Fruit fly (Drosophila melanogaster): Measurements from ENCODE around the gene Cad86C.

Gene Cad86C

dm6 chr3R:10849515-10849973 is 22.7 kb downstream of the Cad86C start, which contains the start of gene CG42394 (continued):
- TF ChIP-seq CG8944 (GFP tag; optimal IDR thresholded peaks at IDR 0.05) (peak; percentile 16), da (GFP tag; optimal IDR thresholded peaks at IDR 0.05) (no peak), ems (GFP tag; optimal IDR thresholded peaks at IDR 0.05) (peak; percentile 89), kni (GFP tag; optimal IDR thresholded peaks at IDR 0.05) (no peak)

DNA sequence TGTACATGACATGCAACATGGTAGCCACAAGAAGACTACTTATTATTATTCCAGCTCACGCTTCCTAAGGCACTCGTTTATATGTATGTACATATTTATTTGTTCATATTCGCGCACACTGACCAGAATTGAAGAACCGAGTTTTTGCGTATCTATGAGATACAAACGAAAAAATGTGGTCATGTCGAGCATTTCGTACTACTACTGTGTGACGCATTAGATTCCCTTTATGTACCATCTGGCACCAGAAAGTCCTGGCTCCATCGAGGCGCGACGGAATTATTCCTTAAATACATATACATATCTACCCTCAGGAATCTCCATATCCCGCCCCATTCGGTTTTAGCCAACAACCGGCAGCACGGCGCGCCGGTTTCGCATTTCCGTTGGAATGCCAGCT is 23.8 kb downstream of the Cad86C start:
- TF ChIP-seq Oaz (GFP tag; IDR thresholded peaks at IDR 0.05) (no peak), Med (GFP tag) (peak; percentile 77), CG4424 (GFP tag; optimal IDR thresholded peaks at IDR 0.05) (no peak), CG11398 (GFP tag; optimal IDR thresholded peaks at IDR 0.05) (no peak), Antp (GFP tag; optimal IDR thresholded peaks at IDR 0.05) (no peak), gt (GFP tag; IDR thresholded peaks at IDR 0.05) (no peak), CG4730 (GFP tag; IDR thresholded peaks at IDR 0.05) (no peak), chif (GFP tag; optimal IDR thresholded peaks at IDR 0.05) (no peak), CG17612 (GFP tag; IDR thresholded peaks at IDR 0.05) (no peak), nerfin-1 (tag; optimal IDR thresholded peaks at IDR 0.05) (peak; percentile 65), CG6689 (GFP tag; IDR thresholded peaks at IDR 0.05) (no peak), CG13624 (GFP tag; optimal IDR thresholded peaks at IDR 0.05) (peak; percentile 5), mam (GFP tag; optimal IDR thresholded peaks at IDR 0.05) (no peak), CG2199 (GFP tag; IDR thresholded peaks at IDR 0.05) (peak; percentile 67; the same call in 1 of the 3 replicates), CG13894 (tag; optimal IDR thresholded peaks at IDR 0.05) (peak; percentile 76), Hr39 (optimal IDR thresholded peaks at IDR 0.05) (no peak), Elba2 (GFP tag; optimal IDR thresholded peaks at IDR 0.05) (no peak), insv (GFP tag; optimal IDR thresholded peaks at IDR 0.05) (no peak), CG3281 (GFP tag; optimal IDR thresholded peaks at IDR 0.05) (no peak), CHES-1-like (GFP tag; optimal IDR thresholded peaks at IDR 0.05) (no peak), CkIIα-i1 (GFP tag; IDR thresholded peaks at IDR 0.05) (no peak), luna (GFP tag; optimal IDR thresholded peaks at IDR 0.05) (no peak), zf30C (GFP tag; optimal IDR thresholded peaks at IDR 0.05) (no peak), sd (tag; optimal IDR thresholded peaks at IDR 0.05) (peak; percentile 46), CG11696 (GFP tag; IDR thresholded peaks at IDR 0.05) (no peak)

- peak; percentile 35; the same call in 1 of the 3 replicates for TF ChIP-seq HLH4C (GFP tag; IDR thresholded peaks at IDR 0.05; ENCODE audit: partially characterized antibody)
- no peak for TF ChIP-seq lola (GFP tag; optimal IDR thresholded peaks at IDR 0.05)
- no peak for TF ChIP-seq Hr78 (GFP tag; optimal IDR thresholded peaks at IDR 0.05)
- TF ChIP-seq tup (GFP tag; optimal IDR thresholded peaks at IDR 0.05): no peak
- TF ChIP-seq Jarid2 (GFP tag; optimal IDR thresholded peaks at IDR 0.05): no peak
- TF ChIP-seq sc (optimal IDR thresholded peaks at IDR 0.05): no peak
- no peak for TF ChIP-seq sc (GFP tag; optimal IDR thresholded peaks at IDR 0.05)
- no peak for TF ChIP-seq Dad (GFP tag; optimal IDR thresholded peaks at IDR 0.05)
- no peak for TF ChIP-seq Chrac-16 (GFP tag; optimal IDR thresholded peaks at IDR 0.05)
- TF ChIP-seq vnd (GFP tag; IDR thresholded peaks at IDR 0.05; ENCODE audit: partially characterized antibody): 0 out of 3 replicates have a peak, but pooled peaks have one; percentile 31
- peak; percentile 41; the same call in 1 of the 2 replicates for TF ChIP-seq tna (GFP tag; IDR thresholded peaks at IDR 0.05; ENCODE audit: partially characterized antibody)
- TF ChIP-seq H2.0 (GFP tag; IDR thresholded peaks at IDR 0.05): no peak
- peak; percentile 10 for TF ChIP-seq CoRest (tag; optimal IDR thresholded peaks at IDR 0.05)
- TF ChIP-seq her (GFP tag; optimal IDR thresholded peaks at IDR 0.05): peak; percentile 18
- peak; percentile 63; the same call in 1 of the 2 replicates for TF ChIP-seq crol (GFP tag; IDR thresholded peaks at IDR 0.05)
- 0 out of 2 replicates have a peak, but pooled peaks have one; percentile 21 for TF ChIP-seq MBD-R2 (GFP tag; IDR thresholded peaks at IDR 0.05)
- no peak for TF ChIP-seq CG33213 (GFP tag; optimal IDR thresholded peaks at IDR 0.05)
- TF ChIP-seq trem (tag; optimal IDR thresholded peaks at IDR 0.05): peak; percentile 48
- no peak for TF ChIP-seq CG7271 (tag; optimal IDR thresholded peaks at IDR 0.05)
- TF ChIP-seq CG10565 (GFP tag; optimal IDR thresholded peaks at IDR 0.05): no peak
- no peak for TF ChIP-seq scrt (GFP tag; optimal IDR thresholded peaks at IDR 0.05)
Measured at dm6 chr3R:10852232-10852774, 25.4 kb downstream of the Cad86C start, which contains the start of gene CG4565. TSS of gene CG4565 (plus strand) at chr3R:10852724.
